Worm (Caenorhabditis elegans) whole organism, L4 larva: ENCODE measurements around the gene clec-179.
A peak's percentile ranks its signal among the peaks of the same experiment; 100 is the strongest.

Experiments used
- F26F4.8 ChIP-seq: fragments of 200-800 bp; sonication (Bioruptor generic); conservative IDR thresholded peaks from 2 replicates; pipeline ENCODE4 v1.3.6; 2022; ENCODE audit warnings: missing genetic modification characterization, missing compliant biosample characterization
- F44E2.7 ChIP-seq: fragments of 200-800 bp; sonication (Bioruptor generic); IDR thresholded peaks from 2 replicates; pipeline ENCODE4 v2.1.2; 2022; ENCODE audit warnings: missing genetic modification characterization, missing compliant biosample characterization
- Y75B8A.6 ChIP-seq: fragments of 200-800 bp; sonication (Bioruptor generic); IDR thresholded peaks from 2 replicates; pipeline ENCODE4 v1.3.6; 2022; ENCODE audit warnings: missing genetic modification reagents, missing genetic modification characterization, missing compliant biosample characterization
- aly-2 ChIP-seq: sonication (generic microtip); optimal IDR thresholded peaks from 2 replicates; lab custom pipeline; 2018; ENCODE audit warnings: missing biosample characterization, missing genetic modification characterization
- ama-1 ChIP-seq: fragments of 150-350 bp; optimal IDR thresholded peaks from 2 replicates; lab custom pipeline; 2014; ENCODE audit warnings: inconsistent platforms, mixed read lengths
- egl-27 ChIP-seq: sonication (generic microtip); optimal IDR thresholded peaks from 3 replicates; lab custom pipeline; 2017; ENCODE audit warnings: missing biosample characterization, missing genetic modification reagents, missing genetic modification characterization
- lin-15B ChIP-seq: fragments of 150-350 bp; sonication (generic microtip); optimal IDR thresholded peaks from 3 replicates; lab custom pipeline; 2014; ENCODE audit warnings: missing biosample characterization, missing genetic modification characterization
- mdl-1 ChIP-seq, 2 experiments: fragments of 150-350 bp in 1 of 2; sonication (generic microtip) in 1 of 2; optimal IDR thresholded peaks; 2 replicates each; lab custom pipeline; 2014 to 2017; ENCODE audit warnings: missing biosample characterization in 2 of 2, missing genetic modification characterization in 2 of 2
- mes-2 ChIP-seq: sonication (generic microtip); optimal IDR thresholded peaks from 2 replicates; lab custom pipeline; 2016; ENCODE audit warnings: missing genotype, mild to moderate bottlenecking, missing genetic modification characterization, missing compliant biosample characterization; ENCODE audit not compliant: poor library complexity, severe bottlenecking
- unc-130 ChIP-seq: sonication (generic microtip); optimal IDR thresholded peaks from 2 replicates; lab custom pipeline; 2016; ENCODE audit warnings: missing genetic modification reagents, missing genetic modification characterization, missing compliant biosample characterization
- unc-39 ChIP-seq: sonication (generic microtip); optimal IDR thresholded peaks from 2 replicates; lab custom pipeline; 2017; ENCODE audit warnings: missing biosample characterization, missing genetic modification characterization
- zag-1 ChIP-seq: fragments of 150-350 bp; optimal IDR thresholded peaks from 2 replicates; lab custom pipeline; 2014; ENCODE audit warnings: missing biosample characterization, missing genetic modification characterization
- ztf-7 ChIP-seq: fragments of 150-350 bp; optimal IDR thresholded peaks from 2 replicates; lab custom pipeline; 2014; ENCODE audit warnings: missing biosample characterization, missing genetic modification characterization

- peak; percentile 79 for TF ChIP-seq unc-130 (GFP tag; lab: Kevin White, UChicago)
- TF ChIP-seq Y75B8A.6 (GFP tag; lab: Robert Waterston, UW), result no peak
- no peak for TF ChIP-seq F26F4.8
- TF ChIP-seq ama-1 (lab: Kevin White, UChicago), result no peak
- TF ChIP-seq F44E2.7, result no peak
- peak; percentile 96 for TF ChIP-seq mes-2 (tag; lab: Kevin White, UChicago)
- TF ChIP-seq zag-1, result no peak
- TF ChIP-seq lin-15B (tag; lab: Kevin White, UChicago), result peak; percentile 17
- TF ChIP-seq unc-39, result no peak
- no peak for TF ChIP-seq aly-2 (tag; lab: Kevin White, UChicago)
- no peak for TF ChIP-seq mdl-1 (tag; optimal IDR thresholded peaks at IDR 0.05; lab: Kevin White, UChicago)
- TF ChIP-seq egl-27 (tag; lab: Kevin White, UChicago), result no peak
- TF ChIP-seq ztf-7 (tag; lab: Kevin White, UChicago), result no peak
Observed at ce11 chrIV:7230198-7230597, 45.7 kb upstream of the clec-179 start, which contains the start of gene cap-1.
